Worm (Caenorhabditis elegans) whole organism, early embryonic: ENCODE measurements around the gene C34E10.10.

Experiments used
- ama-1 ChIP-seq: fragments of 150-350 bp; optimal IDR thresholded peaks from 2 replicates; lab custom pipeline; 2014
- ets-7 ChIP-seq: sonication (generic microtip); optimal IDR thresholded peaks from 2 replicates; lab custom pipeline; 2016; ENCODE audit warnings: missing genotype, missing genetic modification characterization, missing compliant biosample characterization
- flt-1 ChIP-seq: fragments of 200-800 bp; sonication (Bioruptor generic); IDR thresholded peaks from 2 replicates; pipeline ENCODE4 v1.3.6; 2022; ENCODE audit warnings: missing genetic modification characterization, missing compliant biosample characterization
- sea-1 ChIP-seq: fragments of 200-800 bp; sonication (Bioruptor generic); conservative IDR thresholded peaks from 2 replicates; pipeline ENCODE4 v1.3.6; 2022; ENCODE audit warnings: missing genetic modification characterization, missing compliant biosample characterization

ce11 chrIII:5203310-5203709, 24.4 kb downstream of the C34E10.10 start:
- no peak for TF ChIP-seq ets-7
- no peak for TF ChIP-seq ama-1 (lab: Kevin White, UChicago)
- no peak for TF ChIP-seq flt-1 (GFP tag; lab: Robert Waterston, UW)
- no peak for TF ChIP-seq sea-1
